Fruit fly (Drosophila melanogaster) S2 (cell line): Measurements from ENCODE around the gene Pdp.

Experiments used
- CG8478 ChIP-seq: fragments of >200 bp; optimal IDR thresholded peaks from 2 replicates; lab custom pipeline; 2018
- CTCF ChIP-seq, 2 experiments: fragments of >200 bp; optimal IDR thresholded peaks; 2 replicates each; lab custom pipeline; 2018

dm6 chrX:7694207-7694606 is 40.2 kb downstream of the Pdp start:
- TF ChIP-seq CG8478 (lab: Kevin White, UChicago), result no peak
- TF ChIP-seq CTCF (optimal IDR thresholded peaks at IDR 0.05; lab: Kevin White, UChicago), result no peak
